Worm (Caenorhabditis elegans) whole organism, L4 larva: ENCODE results near the gene nhr-153.

Experiments used
- D1046.2 ChIP-seq: fragments of 200-800 bp; sonication (Bioruptor generic); IDR thresholded peaks from 2 replicates; pipeline ENCODE4 v1.3.6; 2022; ENCODE audit warnings: missing genetic modification characterization, missing compliant biosample characterization
- F10B5.3 ChIP-seq: sonication (generic microtip); optimal IDR thresholded peaks from 2 replicates; lab custom pipeline; 2016; ENCODE audit warnings: mild to moderate bottlenecking, missing genetic modification characterization, missing compliant biosample characterization
- F37D6.2 ChIP-seq: sonication (generic microtip); optimal IDR thresholded peaks from 2 replicates; lab custom pipeline; 2016; ENCODE audit warnings: mild to moderate bottlenecking, missing genetic modification characterization, missing compliant biosample characterization
- T26A8.4 ChIP-seq: fragments of 200-800 bp; sonication (Bioruptor generic); IDR thresholded peaks from 2 replicates; pipeline ENCODE4 v1.3.6; 2022; ENCODE audit warnings: missing genetic modification characterization, missing compliant biosample characterization
- Y75B8A.6 ChIP-seq: fragments of 200-800 bp; sonication (Bioruptor generic); IDR thresholded peaks from 2 replicates; pipeline ENCODE4 v1.3.6; 2022; ENCODE audit warnings: missing genetic modification reagents, missing genetic modification characterization, missing compliant biosample characterization
- ZK546.5 ChIP-seq, 2 experiments: sonication (generic microtip); optimal IDR thresholded peaks; 2 replicates each; lab custom pipeline; 2017; ENCODE audit warnings: missing biosample characterization in 2 of 2, missing genetic modification characterization in 2 of 2
- aha-1 ChIP-seq: fragments of 150-350 bp; peaks from one replicate; lab custom pipeline; 2014; ENCODE audit warnings: missing biosample characterization, missing genetic modification characterization
- attf-4 ChIP-seq: sonication (generic microtip); optimal IDR thresholded peaks from 3 replicates; lab custom pipeline; 2017; ENCODE audit warnings: missing biosample characterization, missing genetic modification characterization
- ceh-20 ChIP-seq: fragments of 200-800 bp; sonication (Bioruptor generic); IDR thresholded peaks from 2 replicates; pipeline ENCODE4 v1.3.6; 2022; ENCODE audit warnings: missing genetic modification reagents, missing genetic modification characterization, missing compliant biosample characterization
- ceh-32 ChIP-seq: sonication (generic microtip); optimal IDR thresholded peaks from 2 replicates; lab custom pipeline; 2016; ENCODE audit warnings: mild to moderate bottlenecking, missing genetic modification characterization, missing compliant biosample characterization; ENCODE audit not compliant: poor library complexity
- ceh-62 ChIP-seq: sonication (generic microtip); optimal IDR thresholded peaks from 2 replicates; lab custom pipeline; 2017; ENCODE audit warnings: missing biosample characterization, missing genetic modification characterization
- ces-1 ChIP-seq: fragments of 150-350 bp; sonication (generic microtip); optimal IDR thresholded peaks from 4 replicates; lab custom pipeline; 2014; ENCODE audit warnings: missing biosample characterization, missing genetic modification reagents, missing genetic modification characterization
- daf-16 ChIP-seq, 3 experiments: sonication (generic microtip); optimal IDR thresholded peaks; 2 replicates each; lab custom pipeline; 2016 to 2017; ENCODE audit warnings: missing genetic modification characterization in 3 of 3, missing genetic modification reagents in 3 of 3, mild to moderate bottlenecking in 2 of 3, missing compliant biosample characterization in 2 of 3, missing biosample characterization in 1 of 3, moderate library complexity in 1 of 3
- daf-8 ChIP-seq: fragments of 200-800 bp; sonication (Bioruptor generic); IDR thresholded peaks from 2 replicates; pipeline ENCODE4 v1.3.6; 2022; ENCODE audit warnings: missing genetic modification characterization, missing compliant biosample characterization
- dmd-6 ChIP-seq: fragments of 200-800 bp; sonication (Bioruptor generic); IDR thresholded peaks from 2 replicates; pipeline ENCODE4 v1.3.6; 2022; ENCODE audit warnings: missing genetic modification reagents, missing genetic modification characterization, missing compliant biosample characterization
- dmd-8 ChIP-seq: fragments of 200-800 bp; sonication (Bioruptor generic); IDR thresholded peaks from 2 replicates; pipeline ENCODE4 v1.3.6; 2022; ENCODE audit warnings: missing genetic modification characterization, missing compliant biosample characterization
- dve-1 ChIP-seq: sonication (generic microtip); optimal IDR thresholded peaks from 2 replicates; lab custom pipeline; 2017; ENCODE audit warnings: antibody characterized with exemption, mild to moderate bottlenecking, missing genetic modification characterization, missing compliant biosample characterization; ENCODE audit not compliant: insufficient read depth
- fos-1 ChIP-seq: fragments of 150-350 bp; optimal IDR thresholded peaks from 2 replicates; lab custom pipeline; 2014; ENCODE audit warnings: missing biosample characterization, missing genetic modification characterization
- jun-1 ChIP-seq: fragments of 150-350 bp; optimal IDR thresholded peaks from 2 replicates; lab custom pipeline; 2014; ENCODE audit warnings: missing biosample characterization, missing genetic modification reagents, missing genetic modification characterization
- madf-9 ChIP-seq: fragments of 200-800 bp; sonication (Bioruptor generic); conservative IDR thresholded peaks from 2 replicates; pipeline ENCODE4 v1.3.6; 2022; ENCODE audit warnings: missing genetic modification reagents, missing genetic modification characterization, missing compliant biosample characterization
- mdt-29 ChIP-seq: fragments of 200-800 bp; sonication (Bioruptor generic); IDR thresholded peaks from 2 replicates; pipeline ENCODE4 v1.3.6; 2022; ENCODE audit warnings: missing genetic modification reagents, missing genetic modification characterization, missing compliant biosample characterization
- mxl-2 ChIP-seq: fragments of 200-800 bp; sonication (Bioruptor generic); conservative IDR thresholded peaks from 2 replicates; pipeline ENCODE4 v1.3.6; 2022; ENCODE audit warnings: missing genetic modification reagents, missing genetic modification characterization, missing compliant biosample characterization
- mxl-3 ChIP-seq: fragments of 200-800 bp; sonication (Bioruptor generic); optimal IDR thresholded peaks from 2 replicates; lab custom pipeline; 2018; ENCODE audit warnings: mild to moderate bottlenecking, missing genetic modification characterization, missing compliant biosample characterization
- nhr-28 ChIP-seq: fragments of 150-350 bp; optimal IDR thresholded peaks from 2 replicates; lab custom pipeline; 2014; ENCODE audit warnings: missing biosample characterization, missing genetic modification characterization
- pha-4 ChIP-seq, 2 experiments: fragments of 150-350 bp in 1 of 2; fragments of 200-800 bp in 1 of 2; sonication (Bioruptor generic) in 1 of 2; IDR thresholded peaks in 1 of 2; optimal IDR thresholded peaks in 1 of 2; 2 replicates each; pipeline versions ENCODE4 v1.3.6 to Lab custom; 2014 to 2022; ENCODE audit warnings: missing genetic modification characterization in 2 of 2, missing genetic modification reagents in 2 of 2, missing biosample characterization in 1 of 2, missing compliant biosample characterization in 1 of 2
- php-3 ChIP-seq: fragments of 200-800 bp; sonication (Bioruptor generic); IDR thresholded peaks from 2 replicates; pipeline ENCODE4 v1.3.6; 2022; ENCODE audit warnings: missing genetic modification reagents, missing genetic modification characterization, missing compliant biosample characterization
- pqm-1 ChIP-seq: sonication (generic microtip); optimal IDR thresholded peaks from 2 replicates; lab custom pipeline; 2017; ENCODE audit warnings: missing biosample characterization, missing genetic modification characterization
- sdz-12 ChIP-seq: fragments of 200-800 bp; sonication (Bioruptor generic); optimal IDR thresholded peaks from 2 replicates; lab custom pipeline; 2018; ENCODE audit warnings: mild to moderate bottlenecking, missing genetic modification characterization, missing compliant biosample characterization
- spr-3 ChIP-seq: fragments of 200-800 bp; sonication (Bioruptor generic); optimal IDR thresholded peaks from 2 replicates; lab custom pipeline; 2018; ENCODE audit warnings: mild to moderate bottlenecking, missing genetic modification characterization, missing compliant biosample characterization
- unc-39 ChIP-seq: sonication (generic microtip); optimal IDR thresholded peaks from 2 replicates; lab custom pipeline; 2017; ENCODE audit warnings: missing biosample characterization, missing genetic modification characterization
- unc-62 ChIP-seq, 3 experiments: fragments of 150-350 bp in 1 of 3; sonication (generic microtip); optimal IDR thresholded peaks in 2 of 3; peaks in 1 of 3; 1 replicate in 1 of 3; 2 replicates in 2 of 3; lab custom pipeline; 2014 to 2017; ENCODE audit warnings: missing biosample characterization in 3 of 3, missing genetic modification characterization in 3 of 3, missing genetic modification reagents in 3 of 3, missing genotype in 1 of 3
- vab-7 ChIP-seq: fragments of 200-800 bp; sonication (Bioruptor generic); IDR thresholded peaks from 2 replicates; pipeline ENCODE4 v1.3.6; 2022; ENCODE audit warnings: missing genetic modification reagents, missing genetic modification characterization, missing compliant biosample characterization
- zfp-3 ChIP-seq: fragments of 200-800 bp; sonication (Bioruptor generic); conservative IDR thresholded peaks from 2 replicates; pipeline ENCODE4 v1.3.6; 2022; ENCODE audit warnings: missing genetic modification reagents, missing genetic modification characterization, missing compliant biosample characterization
- zip-2 ChIP-seq: fragments of 150-350 bp; optimal IDR thresholded peaks from 2 replicates; lab custom pipeline; 2014; ENCODE audit warnings: missing biosample characterization, missing genetic modification characterization
- ztf-7 ChIP-seq: fragments of 150-350 bp; optimal IDR thresholded peaks from 2 replicates; lab custom pipeline; 2014; ENCODE audit warnings: missing biosample characterization, missing genetic modification characterization

nhr-153 gene

DNA sequence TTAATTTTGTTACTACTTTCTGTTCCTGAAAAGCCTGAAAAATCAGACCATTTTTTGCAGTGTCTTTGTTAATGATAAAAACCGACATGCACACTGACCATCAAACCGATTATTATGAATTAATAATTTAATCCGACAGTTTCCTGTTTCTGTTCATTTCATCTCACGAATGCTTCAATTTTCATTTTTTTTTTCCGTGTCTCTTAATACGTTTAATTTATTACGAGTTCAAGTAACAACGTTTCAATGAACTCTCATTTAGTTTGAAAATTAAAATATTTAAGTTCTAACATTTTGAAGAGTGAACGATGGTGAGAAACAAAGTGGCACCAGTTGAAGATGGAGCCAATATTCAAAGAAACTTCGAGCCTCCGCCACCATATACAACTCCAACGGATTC lies 10.7 kb downstream of the nhr-153 start, which contains the start of gene spin-1:
TSS of gene spin-1 (plus strand) at position 301 of the 400 bp plus-strand sequence.
- TF ChIP-seq madf-9 (GFP tag; lab: Robert Waterston, UW) = no peak
- TF ChIP-seq attf-4 (tag; lab: Kevin White, UChicago) = no peak
- no peak for TF ChIP-seq vab-7 (GFP tag; lab: Robert Waterston, UW)

ce11 chrV:12115150-12115549 lies 11.1 kb downstream of the nhr-153 start:
- TF ChIP-seq ZK546.5 (tag; optimal IDR thresholded peaks at IDR 0.05; lab: Kevin White, UChicago) = no peak
- peak; percentile 38 for TF ChIP-seq dve-1 (tag; lab: Kevin White, UChicago)
- TF ChIP-seq unc-62 (GFP tag; optimal IDR thresholded peaks at IDR 0.05 in 1 of 2; lab: Kevin White, UChicago) = peak in 1 of 2 experiments; percentile 97
- TF ChIP-seq unc-62 (tag; optimal IDR thresholded peaks at IDR 0.05; lab: Kevin White, UChicago) = no peak
- TF ChIP-seq daf-16 (GFP tag; optimal IDR thresholded peaks at IDR 0.05; lab: Kevin White, UChicago) = no peak
- TF ChIP-seq daf-16 (tag; optimal IDR thresholded peaks at IDR 0.05; lab: Kevin White, UChicago) = peak; percentile 69
- peak; percentile 75 for TF ChIP-seq dmd-6 (GFP tag; lab: Robert Waterston, UW)
- no peak for TF ChIP-seq jun-1 (tag; lab: Kevin White, UChicago)
- peak; percentile 81 for TF ChIP-seq nhr-28

ce11 chrV:12117567-12118053 lies 13.6 kb downstream of the nhr-153 start, which contains the start of gene C13C4.8:
Gene C13C4.8, plus strand, starts transcription at chrV:12118003.
- TF ChIP-seq aha-1 (tag; lab: Kevin White, UChicago) (peak; percentile 90), ceh-62 (tag; lab: Kevin White, UChicago) (no peak), pha-4 (GFP tag; IDR thresholded peaks at IDR 0.05; lab: Robert Waterston, UW) (no peak), pha-4 (tag; optimal IDR thresholded peaks at IDR 0.05; lab: Kevin White, UChicago) (peak; percentile 9)

DNA sequence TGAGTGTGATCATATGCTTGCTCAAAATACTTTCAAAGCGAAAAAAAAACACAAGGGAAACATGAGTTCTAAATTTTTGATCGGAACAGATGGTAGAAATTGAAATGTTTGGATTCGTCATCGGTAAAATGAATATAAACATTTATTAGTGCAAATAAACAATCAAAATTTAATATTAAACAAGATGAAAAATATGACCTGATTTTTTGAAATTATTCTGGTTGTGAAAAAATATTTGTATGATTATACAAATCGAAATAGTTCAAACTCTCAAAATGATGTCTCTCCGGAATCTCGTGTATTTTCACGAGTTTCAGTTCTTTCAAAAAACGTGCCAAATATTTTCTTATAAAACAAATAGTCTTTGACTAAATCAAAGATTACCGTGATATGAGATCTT lies 16.4 kb downstream of the nhr-153 start, which contains the start of gene C13C4.7:
TSS of gene C13C4.7 (minus strand) at position 101 of the 400 bp plus-strand sequence.
- TF ChIP-seq mxl-3 (GFP tag; lab: Kevin White, UChicago) (no peak), dmd-8 (GFP tag; lab: Robert Waterston, UW) (no peak), ceh-32 (tag; lab: Kevin White, UChicago) (no peak), zip-2 (tag; lab: Kevin White, UChicago) (no peak), F37D6.2 (tag; lab: Kevin White, UChicago) (no peak), zfp-3 (no peak), fos-1 (tag; lab: Kevin White, UChicago) (no peak), ztf-7 (tag; lab: Kevin White, UChicago) (no peak), Y75B8A.6 (no peak), F10B5.3 (no peak), daf-8 (GFP tag; lab: Robert Waterston, UW) (no peak), ZK546.5 (tag; optimal IDR thresholded peaks at IDR 0.05; lab: Kevin White, UChicago) (no peak), mxl-2 (GFP tag; lab: Robert Waterston, UW) (no peak)

DNA sequence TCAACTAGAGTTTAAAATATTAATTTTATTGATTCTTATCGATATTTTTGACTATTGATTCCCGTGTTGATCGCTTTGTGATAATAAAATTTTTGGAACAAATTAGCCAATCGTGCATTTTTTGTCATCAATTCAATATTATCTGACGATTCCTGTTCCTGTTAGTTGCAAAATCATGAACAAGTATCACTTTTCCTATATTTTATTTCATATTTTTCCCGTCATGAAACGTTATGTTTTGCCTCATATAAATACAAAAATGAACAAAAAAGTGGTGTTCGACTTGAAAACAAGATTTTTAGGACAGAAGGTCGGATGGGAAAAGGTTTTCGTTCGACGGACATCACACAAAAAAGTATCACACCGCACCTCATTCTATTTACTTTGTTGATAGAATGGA lies 17.3 kb downstream of the nhr-153 start, which contains the start of gene C13C4.6:
TSS of gene C13C4.6 (plus strand) at position 301 of the 400 bp plus-strand sequence.
- TF ChIP-seq unc-39 (tag; lab: Kevin White, UChicago) (no peak), pqm-1 (tag; lab: Kevin White, UChicago) (no peak), ceh-20 (GFP tag; lab: Robert Waterston, UW) (no peak), ces-1 (no peak), mdt-29 (GFP tag; lab: Robert Waterston, UW) (no peak), T26A8.4 (GFP tag; lab: Robert Waterston, UW) (no peak), D1046.2 (GFP tag; lab: Robert Waterston, UW) (no peak), php-3 (GFP tag; lab: Robert Waterston, UW) (no peak), spr-3 (no peak), sdz-12 (no peak)
- TF ChIP-seq, all 104 proteins: peak for 0
